Worm (Caenorhabditis elegans): ENCODE data around the gene kup-1.

ce11 chrV:12032060-12032459 is 8.6 kb downstream of the kup-1 start, which contains the start of gene pkc-1:
- TF ChIP-seq him-1 (tag; optimal IDR thresholded peaks at IDR 0.05) (no peak), dao-5 (tag; optimal IDR thresholded peaks at IDR 0.05) (no peak), W03F9.2 (tag; optimal IDR thresholded peaks at IDR 0.05) (no peak)

All from whole organism, L4/young adult.